Fruit fly (Drosophila melanogaster) whole organism, pupa: ENCODE measurements around the gene CG33702.

Experiments used
- CG10348 ChIP-seq: fragments of 200-800 bp; sonication (Bioruptor generic); IDR thresholded peaks from 2 replicates; pipeline ENCODE4 v1.3.6; 2022; ENCODE audit warnings: missing biosample characterization, missing genetic modification characterization
- CG12605 ChIP-seq: fragments of 200-800 bp; sonication (Bioruptor generic); IDR thresholded peaks from 2 replicates; pipeline ENCODE4 v1.3.6; 2022; ENCODE audit warnings: missing biosample characterization, missing genetic modification characterization
- CG13204 ChIP-seq: fragments of 200-800 bp; sonication (Bioruptor generic); optimal IDR thresholded peaks from 2 replicates; lab custom pipeline; 2018; ENCODE audit warnings: missing biosample characterization, mild to moderate bottlenecking, missing genetic modification characterization, moderate library complexity
- CG14655 ChIP-seq: fragments of 200-800 bp; sonication (Bioruptor generic); optimal IDR thresholded peaks from 3 replicates; lab custom pipeline; 2017; ENCODE audit warnings: mild to moderate bottlenecking, missing biosample characterization, missing genetic modification reagents, missing genetic modification characterization
- CG15710 ChIP-seq: fragments of 200-800 bp; sonication (Bioruptor generic); optimal IDR thresholded peaks from 2 replicates; lab custom pipeline; 2018; ENCODE audit warnings: missing biosample characterization, mild to moderate bottlenecking, missing genetic modification characterization, moderate library complexity
- CG17806 ChIP-seq: fragments of 200-800 bp; sonication (Bioruptor generic); optimal IDR thresholded peaks from 2 replicates; lab custom pipeline; 2018; ENCODE audit warnings: missing biosample characterization, mild to moderate bottlenecking, missing genetic modification characterization, moderate library complexity
- CG32121 ChIP-seq: fragments of 200-800 bp; sonication (Bioruptor generic); IDR thresholded peaks from 2 replicates; pipeline ENCODE4 v1.3.6; 2022; ENCODE audit warnings: missing biosample characterization, missing genetic modification characterization
- CG34367 ChIP-seq: fragments of 200-800 bp; sonication (Bioruptor generic); optimal IDR thresholded peaks from 2 replicates; lab custom pipeline; 2018; ENCODE audit warnings: missing biosample characterization, mild to moderate bottlenecking, missing genetic modification characterization
- CG4496 ChIP-seq: fragments of 200-800 bp; sonication (Bioruptor generic); IDR thresholded peaks from 3 replicates; pipeline ENCODE4 v1.3.6; 2022; ENCODE audit warnings: missing biosample characterization, missing genetic modification characterization
- CG8159 ChIP-seq: fragments of 200-800 bp; sonication (Bioruptor generic); optimal IDR thresholded peaks from 3 replicates; lab custom pipeline; 2018; ENCODE audit warnings: missing biosample characterization, mild to moderate bottlenecking, missing genetic modification characterization, moderate library complexity
- CG8301 ChIP-seq: fragments of 200-800 bp; sonication (Bioruptor generic); optimal IDR thresholded peaks from 2 replicates; lab custom pipeline; 2018; ENCODE audit warnings: missing biosample characterization, mild to moderate bottlenecking, missing genetic modification characterization
- CG9948 ChIP-seq: fragments of 200-800 bp; sonication (Bioruptor generic); optimal IDR thresholded peaks from 2 replicates; lab custom pipeline; 2018; ENCODE audit warnings: missing biosample characterization, mild to moderate bottlenecking, missing genetic modification characterization, moderate library complexity
- D1 ChIP-seq: fragments of 200-800 bp; sonication (Bioruptor generic); optimal IDR thresholded peaks from 2 replicates; lab custom pipeline; 2018; ENCODE audit warnings: missing biosample characterization, mild to moderate bottlenecking, missing genetic modification characterization, moderate library complexity
- EcR ChIP-seq: fragments of 200-800 bp; sonication (Bioruptor generic); optimal IDR thresholded peaks from 3 replicates; lab custom pipeline; 2019; ENCODE audit warnings: missing biosample characterization, missing genetic modification characterization, mild to moderate bottlenecking, moderate library complexity, missing genetic modification reagents
- Ets98B ChIP-seq: fragments of 200-800 bp; sonication (Bioruptor generic); IDR thresholded peaks from 2 replicates; pipeline ENCODE4 v1.3.6; 2022; ENCODE audit warnings: missing biosample characterization, missing genetic modification characterization
- Pif1A ChIP-seq: fragments of 200-800 bp; sonication (Bioruptor generic); optimal IDR thresholded peaks from 3 replicates; lab custom pipeline; 2016; ENCODE audit warnings: missing biosample characterization, missing genetic modification characterization
- Pif1B ChIP-seq: fragments of 200-800 bp; sonication (Bioruptor generic); optimal IDR thresholded peaks from 3 replicates; lab custom pipeline; 2016; ENCODE audit warnings: missing biosample characterization, missing genetic modification characterization
- Snoo ChIP-seq: fragments of 200-800 bp; sonication (Bioruptor generic); optimal IDR thresholded peaks from 3 replicates; lab custom pipeline; 2017; ENCODE audit warnings: missing biosample characterization, mild to moderate bottlenecking, missing genetic modification characterization, inconsistent platforms
- fd96Ca ChIP-seq: fragments of 200-800 bp; sonication (Bioruptor generic); IDR thresholded peaks from 3 replicates; pipeline ENCODE4 v1.3.6; 2022; ENCODE audit warnings: missing biosample characterization, missing genetic modification characterization
- gl ChIP-seq: fragments of 200-800 bp; sonication (Bioruptor generic); optimal IDR thresholded peaks from 2 replicates; lab custom pipeline; 2018; ENCODE audit warnings: missing biosample characterization, mild to moderate bottlenecking, missing genetic modification characterization
- rn ChIP-seq: fragments of 200-800 bp; sonication (Bioruptor generic); IDR thresholded peaks from 2 replicates; pipeline ENCODE4 v1.3.6; 2022; ENCODE audit warnings: missing biosample characterization, missing genetic modification characterization

CG33702 gene

dm6 chr3L:9528835-9529234, 15.6 kb upstream of the CG33702 start, which contains the start of gene Or67a:
Gene Or67a, plus strand, starts transcription at chr3L:9529067.
- TF ChIP-seq rn (no peak), CG8301 (tag; lab: Kevin White, UChicago) (peak; percentile 29), CG14655 (GFP tag; lab: Kevin White, UChicago) (peak; percentile 27), EcR (GFP tag; lab: Kevin White, UChicago) (peak; percentile 99)

dm6 chr3L:9525444-9525843, 12.2 kb upstream of the CG33702 start, which contains the start of gene CG33700:
Gene CG33700, minus strand, starts transcription at chr3L:9525544.
- no peak for TF ChIP-seq Snoo (tag; lab: Kevin White, UChicago)
- 0 out of 3 replicates have a peak, but pooled peaks have one; percentile 28 for TF ChIP-seq CG4496 (GFP tag; lab: Robert Waterston, UW)

dm6 chr3L:9512560-9512959, 649 bp downstream of the CG33702 start, which contains the start of gene CG33703:
Gene CG33703, minus strand, starts transcription at chr3L:9512660.
- TF ChIP-seq Ets98B (GFP tag; lab: Robert Waterston, UW): no peak
- no peak for TF ChIP-seq CG8159
- no peak for TF ChIP-seq gl (tag; lab: Kevin White, UChicago)
- no peak for TF ChIP-seq CG4496 (GFP tag; lab: Robert Waterston, UW)
- no peak for TF ChIP-seq CG9948 (tag; lab: Kevin White, UChicago)
- TF ChIP-seq EcR (GFP tag; lab: Kevin White, UChicago): no peak
- TF ChIP-seq D1 (tag; lab: Kevin White, UChicago): no peak
- no peak for TF ChIP-seq CG17806 (tag; lab: Kevin White, UChicago)
- no peak for TF ChIP-seq rn
- no peak for TF ChIP-seq Pif1A
- no peak for TF ChIP-seq CG32121 (GFP tag; lab: Robert Waterston, UW)
- no peak for TF ChIP-seq CG8301 (tag; lab: Kevin White, UChicago)
- no peak for TF ChIP-seq CG12605 (GFP tag; lab: Robert Waterston, UW)
- TF ChIP-seq CG34367 (tag; lab: Kevin White, UChicago): no peak
- TF ChIP-seq CG13204 (GFP tag; lab: Kevin White, UChicago): no peak
- TF ChIP-seq CG10348 (GFP tag; lab: Robert Waterston, UW): no peak
- TF ChIP-seq, all 21 proteins: peak for 0

dm6 chr3L:9511287-9512256, 1.6 kb downstream of the CG33702 start, which contains the start of gene RpS9:
Gene RpS9, minus strand, starts transcription at chr3L:9511531.
- TF ChIP-seq CG17806 (tag; lab: Kevin White, UChicago): peak; percentile 10
- no peak for TF ChIP-seq rn
- TF ChIP-seq CG9948 (tag; lab: Kevin White, UChicago): no peak
- no peak; the same call in 2 of the 3 replicates for TF ChIP-seq CG4496 (GFP tag; lab: Robert Waterston, UW)
- TF ChIP-seq D1 (tag; lab: Kevin White, UChicago): no peak
- no peak for TF ChIP-seq CG13204 (GFP tag; lab: Kevin White, UChicago)
- no peak for TF ChIP-seq fd96Ca (GFP tag; lab: Robert Waterston, UW)
- no peak for TF ChIP-seq Snoo (tag; lab: Kevin White, UChicago)
- TF ChIP-seq CG8159: peak; percentile 28
- TF ChIP-seq Pif1A: peak; percentile 18
- no peak for TF ChIP-seq CG8301 (tag; lab: Kevin White, UChicago)
- no peak for TF ChIP-seq CG32121 (GFP tag; lab: Robert Waterston, UW)
- TF ChIP-seq CG15710 (tag; lab: Kevin White, UChicago): peak; percentile 28
- no peak for TF ChIP-seq CG12605 (GFP tag; lab: Robert Waterston, UW)
- no peak for TF ChIP-seq CG10348 (GFP tag; lab: Robert Waterston, UW)
- TF ChIP-seq CG34367 (tag; lab: Kevin White, UChicago): no peak
- no peak for TF ChIP-seq EcR (GFP tag; lab: Kevin White, UChicago)
- peak; percentile 50 for TF ChIP-seq Ets98B (GFP tag; lab: Robert Waterston, UW)
- TF ChIP-seq CG14655 (GFP tag; lab: Kevin White, UChicago): no peak
- peak; percentile 21 for TF ChIP-seq gl (tag; lab: Kevin White, UChicago)
- no peak for TF ChIP-seq Pif1B (GFP tag; lab: Kevin White, UChicago)

- TF ChIP-seq CG15710 (tag; lab: Kevin White, UChicago) (no peak), CG34367 (tag; lab: Kevin White, UChicago) (no peak), Pif1B (GFP tag; lab: Kevin White, UChicago) (no peak), D1 (tag; lab: Kevin White, UChicago) (no peak), Pif1A (peak; percentile 37), CG32121 (GFP tag; lab: Robert Waterston, UW) (no peak), gl (tag; lab: Kevin White, UChicago) (peak; percentile 23), EcR (GFP tag; lab: Kevin White, UChicago) (peak; percentile 57), CG13204 (GFP tag; lab: Kevin White, UChicago) (peak; percentile 77), CG8301 (tag; lab: Kevin White, UChicago) (no peak), CG4496 (GFP tag; lab: Robert Waterston, UW) (peak; percentile 65; the same call in 2 of the 3 replicates), CG14655 (GFP tag; lab: Kevin White, UChicago) (no peak), CG17806 (tag; lab: Kevin White, UChicago) (no peak), CG8159 (no peak), rn (no peak), CG12605 (GFP tag; lab: Robert Waterston, UW) (no peak; the same call in 1 of the 2 replicates), Ets98B (GFP tag; lab: Robert Waterston, UW) (0 out of 2 replicates have a peak, but pooled peaks have one; percentile 35), Snoo (tag; lab: Kevin White, UChicago) (peak; percentile 99), CG10348 (GFP tag; lab: Robert Waterston, UW) (no peak), fd96Ca (GFP tag; lab: Robert Waterston, UW) (no peak), CG9948 (tag; lab: Kevin White, UChicago) (no peak)
- TF ChIP-seq, all 21 proteins: peak for 7
Observed at dm6 chr3L:9509037-9509830, 4.0 kb downstream of the CG33702 start, which contains the start of gene CG3408. Gene CG3408, minus strand, starts transcription at chr3L:9509583.
